Worm (Caenorhabditis elegans): ENCODE data around the gene Y116A8C.9.

ce11 chrIV:16926558-16926957 is 20.0 kb downstream of the Y116A8C.9 start:
- TF ChIP-seq him-1 (tag; optimal IDR thresholded peaks at IDR 0.05) = no peak
- no peak for TF ChIP-seq W03F9.2 (tag; optimal IDR thresholded peaks at IDR 0.05)
- no peak for TF ChIP-seq dao-5 (tag; optimal IDR thresholded peaks at IDR 0.05)
